Fruit fly (Drosophila melanogaster) whole organism, wandering third instar larva: ENCODE results near the gene Fer3.

Experiments
- Abd-B ChIP-seq: fragments of >200 bp; optimal IDR thresholded peaks from 2 replicates; lab custom pipeline; 2017; ENCODE audit warnings: missing biosample characterization, missing genetic modification characterization
- CG32264 ChIP-seq: fragments of 200-800 bp; sonication (Bioruptor generic); optimal IDR thresholded peaks from 2 replicates; lab custom pipeline; 2016; ENCODE audit warnings: missing biosample characterization, missing genetic modification characterization
- CG9705 ChIP-seq: fragments of 200-800 bp; sonication (Bioruptor generic); optimal IDR thresholded peaks from 2 replicates; lab custom pipeline; 2018; ENCODE audit warnings: missing biosample characterization, mild to moderate bottlenecking, missing genetic modification characterization
- CrebA ChIP-seq: fragments of 200-800 bp; sonication (Bioruptor generic); optimal IDR thresholded peaks from 2 replicates; lab custom pipeline; 2016; ENCODE audit warnings: missing biosample characterization, mild to moderate bottlenecking, missing genetic modification characterization, borderline replicate concordance
- Dfd ChIP-seq: fragments of >200 bp; optimal IDR thresholded peaks from 2 replicates; lab custom pipeline; 2017; ENCODE audit warnings: missing biosample characterization, missing genetic modification characterization
- Dif ChIP-seq: fragments of 200-275, 200-300 bp; sonication (Bioruptor generic); optimal IDR thresholded peaks from 2 replicates; lab custom pipeline; 2018; ENCODE audit warnings: missing biosample characterization, missing genetic modification characterization; ENCODE audit not compliant: partially characterized antibody
- GATAd ChIP-seq: sonication (Bioruptor generic); optimal IDR thresholded peaks from 2 replicates; lab custom pipeline; 2016; ENCODE audit warnings: missing biosample characterization, missing genetic modification characterization
- HLH106 ChIP-seq: fragments of 200-800 bp; optimal IDR thresholded peaks from 3 replicates; lab custom pipeline; 2019; ENCODE audit warnings: missing biosample characterization, mild to moderate bottlenecking, missing genetic modification characterization, moderate library complexity
- Hnf4 ChIP-seq: fragments of 200-800 bp; sonication (Bioruptor generic); optimal IDR thresholded peaks from 2 replicates; lab custom pipeline; 2016; ENCODE audit warnings: missing biosample characterization, mild to moderate bottlenecking, missing genetic modification characterization
- Hr78 ChIP-seq: fragments of >200 bp; optimal IDR thresholded peaks from 2 replicates; lab custom pipeline; 2017; ENCODE audit warnings: missing biosample characterization, missing genetic modification characterization
- Hr83 ChIP-seq: fragments of 200-300 bp; sonication (Bioruptor generic); optimal IDR thresholded peaks from 2 replicates; lab custom pipeline; 2016; ENCODE audit warnings: missing biosample characterization, mild to moderate bottlenecking, missing genetic modification characterization, moderate library complexity; ENCODE audit not compliant: poor library complexity, severe bottlenecking
- Jra ChIP-seq: sonication (Bioruptor generic); optimal IDR thresholded peaks from 2 replicates; lab custom pipeline; 2016; ENCODE audit warnings: missing biosample characterization, missing genetic modification characterization
- Mio ChIP-seq: sonication (Bioruptor generic); optimal IDR thresholded peaks from 2 replicates; lab custom pipeline; 2016; ENCODE audit warnings: missing biosample characterization, missing genetic modification characterization
- Myc ChIP-seq: fragments of >200 bp; optimal IDR thresholded peaks from 2 replicates; lab custom pipeline; 2017
- N ChIP-seq: fragments of >200 bp; optimal IDR thresholded peaks from 2 replicates; lab custom pipeline; 2018; ENCODE audit warnings: missing biosample characterization, missing external identifiers, missing genetic modification characterization
- OdsH ChIP-seq: fragments of 200-800 bp; sonication (Bioruptor generic); optimal IDR thresholded peaks from 2 replicates; lab custom pipeline; 2016; ENCODE audit warnings: missing biosample characterization, mild to moderate bottlenecking, missing genetic modification characterization
- Rel ChIP-seq, 2 experiments: fragments of 200-800 bp; sonication (Bioruptor generic) in 1 of 2; optimal IDR thresholded peaks; 2 replicates in 1 of 2; 3 replicates in 1 of 2; lab custom pipeline; 2016 to 2019; ENCODE audit warnings: mild to moderate bottlenecking in 2 of 2, missing biosample characterization in 2 of 2, missing genetic modification characterization in 2 of 2, moderate library complexity in 1 of 2
- Sp1 ChIP-seq: fragments of 200-800 bp; sonication (Bioruptor generic); optimal IDR thresholded peaks from 3 replicates; lab custom pipeline; 2019; ENCODE audit warnings: missing biosample characterization, mild to moderate bottlenecking, missing genetic modification characterization, moderate library complexity
- Vsx2 ChIP-seq: fragments of 200-300, 225-300 bp; sonication (Bioruptor generic); optimal IDR thresholded peaks from 2 replicates; lab custom pipeline; 2018; ENCODE audit warnings: missing biosample characterization, missing genetic modification characterization; ENCODE audit not compliant: partially characterized antibody
- br ChIP-seq: fragments of 200-800 bp; sonication (Bioruptor generic); optimal IDR thresholded peaks from 2 replicates; lab custom pipeline; 2016; ENCODE audit warnings: missing biosample characterization, missing genetic modification characterization
- brk ChIP-seq: fragments of 200-800 bp; sonication (Bioruptor generic); optimal IDR thresholded peaks from 2 replicates; lab custom pipeline; 2016; ENCODE audit warnings: missing biosample characterization, mild to moderate bottlenecking, missing genetic modification characterization
- dl ChIP-seq, 2 experiments: fragments of 175-275, 200-275 bp in 1 of 2; fragments of 200-275 bp in 1 of 2; sonication (Bioruptor generic); optimal IDR thresholded peaks; lab custom pipeline; 2018; ENCODE audit warnings: mild to moderate bottlenecking in 2 of 2, missing biosample characterization in 2 of 2, missing genetic modification characterization in 2 of 2, moderate library complexity in 2 of 2; ENCODE audit not compliant: partially characterized antibody in 2 of 2, insufficient read depth in 1 of 2
- dmrt93B ChIP-seq: fragments of 200-800 bp; sonication (Bioruptor generic); optimal IDR thresholded peaks from 2 replicates; lab custom pipeline; 2018; ENCODE audit warnings: missing biosample characterization, mild to moderate bottlenecking, missing genetic modification characterization
- dsf ChIP-seq: sonication (Bioruptor generic); optimal IDR thresholded peaks from 2 replicates; lab custom pipeline; 2016; ENCODE audit warnings: missing biosample characterization, missing genetic modification characterization, borderline replicate concordance
- ey ChIP-seq: fragments of 200-800 bp; sonication (Bioruptor generic); optimal IDR thresholded peaks from 2 replicates; lab custom pipeline; 2016; ENCODE audit warnings: missing biosample characterization, missing genetic modification characterization
- foxo ChIP-seq, 2 experiments: fragments of 200-800 bp; sonication (Bioruptor generic); optimal IDR thresholded peaks; 2 replicates in 1 of 2; 3 replicates in 1 of 2; lab custom pipeline; 2016 to 2017; ENCODE audit warnings: missing biosample characterization in 2 of 2, missing genetic modification characterization in 2 of 2
- fru ChIP-seq: fragments of 200-800 bp; sonication (Bioruptor generic); optimal IDR thresholded peaks from 3 replicates; lab custom pipeline; 2016; ENCODE audit warnings: missing biosample characterization, mild to moderate bottlenecking, missing genetic modification characterization
- h ChIP-seq: fragments of 200-800 bp; sonication (Bioruptor generic); optimal IDR thresholded peaks from 3 replicates; lab custom pipeline; 2016; ENCODE audit warnings: missing biosample characterization, mild to moderate bottlenecking, missing genetic modification characterization
- jim ChIP-seq: fragments of 175-275, 200-325 bp; sonication (Bioruptor generic); optimal IDR thresholded peaks from 2 replicates; lab custom pipeline; 2016; ENCODE audit warnings: missing biosample characterization, mild to moderate bottlenecking, missing genetic modification characterization
- lola ChIP-seq: fragments of >200 bp; optimal IDR thresholded peaks from 2 replicates; lab custom pipeline; 2017; ENCODE audit warnings: missing biosample characterization, missing genetic modification characterization
- pan ChIP-seq: fragments of >200 bp; optimal IDR thresholded peaks from 2 replicates; lab custom pipeline; 2017
- psq ChIP-seq: fragments of 200-800 bp; sonication (Bioruptor generic); optimal IDR thresholded peaks from 3 replicates; lab custom pipeline; 2017; ENCODE audit warnings: missing biosample characterization, mild to moderate bottlenecking, missing genetic modification characterization, moderate library complexity
- rgr ChIP-seq: fragments of 200-800 bp; sonication (Bioruptor generic); optimal IDR thresholded peaks from 3 replicates; lab custom pipeline; 2016; ENCODE audit warnings: missing biosample characterization, mild to moderate bottlenecking, missing genetic modification characterization
- sage ChIP-seq: fragments of 200-800 bp; sonication (Bioruptor generic); optimal IDR thresholded peaks from 2 replicates; lab custom pipeline; 2016; ENCODE audit warnings: missing biosample characterization, mild to moderate bottlenecking, missing genetic modification characterization
- sv ChIP-seq: fragments of 200-800 bp; sonication (Bioruptor generic); optimal IDR thresholded peaks from 3 replicates; lab custom pipeline; 2016; ENCODE audit warnings: missing biosample characterization, missing genetic modification characterization
- tai ChIP-seq: sonication (Bioruptor generic); optimal IDR thresholded peaks from 2 replicates; lab custom pipeline; 2016; ENCODE audit warnings: missing biosample characterization, missing genetic modification characterization
- usp ChIP-seq: fragments of >200 bp; optimal IDR thresholded peaks from 2 replicates; lab custom pipeline; 2017; ENCODE audit warnings: missing biosample characterization, missing genetic modification characterization
- woc ChIP-seq: sonication (Bioruptor generic); optimal IDR thresholded peaks from 2 replicates; lab custom pipeline; 2016; ENCODE audit warnings: missing biosample characterization, mild to moderate bottlenecking, missing genetic modification characterization

The Fer3 gene

dm6 chr3R:11673955-11674663 lies 20.0 kb downstream of the Fer3 start, which contains the start of gene CG14715:
Gene CG14715 (plus strand): TSS chr3R:11674221.
- TF ChIP-seq CG32264 (GFP tag; lab: Kevin White, UChicago) = no peak
- no peak for TF ChIP-seq Dif (GFP tag; lab: Kevin White, UChicago)
- TF ChIP-seq Dfd (GFP tag; lab: Kevin White, UChicago) = no peak
- TF ChIP-seq jim (GFP tag; lab: Kevin White, UChicago) = no peak
- no peak for TF ChIP-seq sv (GFP tag; lab: Kevin White, UChicago)
- TF ChIP-seq sage (GFP tag; lab: Kevin White, UChicago) = no peak
- TF ChIP-seq Mio (GFP tag; lab: Kevin White, UChicago) = no peak
- no peak for TF ChIP-seq psq (GFP tag; lab: Kevin White, UChicago)
- TF ChIP-seq Hr83 = no peak
- TF ChIP-seq ey = peak; percentile 49
- TF ChIP-seq dsf (GFP tag; lab: Kevin White, UChicago) = no peak
- TF ChIP-seq Jra (GFP tag; lab: Kevin White, UChicago) = no peak
- TF ChIP-seq Myc (lab: Kevin White, UChicago) = no peak
- TF ChIP-seq N = no peak
- TF ChIP-seq Vsx2 (GFP tag; lab: Kevin White, UChicago) = no peak
- no peak for TF ChIP-seq Rel (GFP tag; optimal IDR thresholded peaks at IDR 0.05; lab: Kevin White, UChicago)
- peak; percentile 1 for TF ChIP-seq Rel (tag; optimal IDR thresholded peaks at IDR 0.05; lab: Kevin White, UChicago)
- no peak for TF ChIP-seq CG9705 (GFP tag; lab: Kevin White, UChicago)
- TF ChIP-seq rgr (GFP tag; lab: Kevin White, UChicago) = peak; percentile 46
- TF ChIP-seq fru = peak; percentile 54
- no peak for TF ChIP-seq lola
- TF ChIP-seq OdsH = peak; percentile 28
- peak; percentile 57 for TF ChIP-seq h
- no peak for TF ChIP-seq Abd-B
- no peak for TF ChIP-seq br (GFP tag; lab: Kevin White, UChicago)
- TF ChIP-seq Hr78 = no peak
- no peak for TF ChIP-seq tai (GFP tag; lab: Kevin White, UChicago)
- peak; percentile 27 for TF ChIP-seq woc (GFP tag; lab: Kevin White, UChicago)
- TF ChIP-seq HLH106 (tag; lab: Kevin White, UChicago) = peak; percentile 18
- no peak for TF ChIP-seq dmrt93B (GFP tag; lab: Kevin White, UChicago)
- TF ChIP-seq dl (GFP tag; optimal IDR thresholded peaks at IDR 0.05; lab: Kevin White, UChicago; ENCODE audit: insufficient read depth in 1 of 2, partially characterized antibody in 2 of 2) = no peak
- no peak for TF ChIP-seq usp (GFP tag; lab: Kevin White, UChicago)
- no peak for TF ChIP-seq CrebA (GFP tag; lab: Kevin White, UChicago)
- no peak for TF ChIP-seq Hnf4 (GFP tag; lab: Kevin White, UChicago)
- TF ChIP-seq Sp1 (GFP tag; lab: Kevin White, UChicago) = peak; percentile 16
- peak in 1 of 2 experiments; percentile 54 for TF ChIP-seq foxo (GFP tag; optimal IDR thresholded peaks at IDR 0.05; lab: Kevin White, UChicago)
- no peak for TF ChIP-seq brk
- no peak for TF ChIP-seq pan (lab: Kevin White, UChicago)
- TF ChIP-seq GATAd = no peak
- TF ChIP-seq, all 38 proteins: peak for 10

dm6 chr3R:11671784-11672183 lies 22.3 kb downstream of the Fer3 start:
- TF ChIP-seq foxo (GFP tag; optimal IDR thresholded peaks at IDR 0.05; lab: Kevin White, UChicago) = peak in 1 of 2 experiments; percentile 19
- TF ChIP-seq Dif (GFP tag; lab: Kevin White, UChicago) = no peak

dm6 chr3R:11670888-11671287 lies 23.2 kb downstream of the Fer3 start:
- TF ChIP-seq pan (lab: Kevin White, UChicago) = no peak
- no peak for TF ChIP-seq jim (GFP tag; lab: Kevin White, UChicago)
- TF ChIP-seq GATAd = no peak
- TF ChIP-seq HLH106 (tag; lab: Kevin White, UChicago) = no peak
- no peak for TF ChIP-seq woc (GFP tag; lab: Kevin White, UChicago)
- TF ChIP-seq Rel (GFP tag; optimal IDR thresholded peaks at IDR 0.05; lab: Kevin White, UChicago) = no peak
- TF ChIP-seq Rel (tag; optimal IDR thresholded peaks at IDR 0.05; lab: Kevin White, UChicago) = no peak
- TF ChIP-seq Abd-B = no peak
- TF ChIP-seq rgr (GFP tag; lab: Kevin White, UChicago) = no peak
- TF ChIP-seq Vsx2 (GFP tag; lab: Kevin White, UChicago) = no peak
- TF ChIP-seq Hnf4 (GFP tag; lab: Kevin White, UChicago) = no peak
- TF ChIP-seq br (GFP tag; lab: Kevin White, UChicago) = no peak
- no peak for TF ChIP-seq Hr83
- TF ChIP-seq Dfd (GFP tag; lab: Kevin White, UChicago) = no peak
- no peak for TF ChIP-seq usp (GFP tag; lab: Kevin White, UChicago)
